Worm (Caenorhabditis elegans) whole organism, L3 larva: ENCODE results near the gene ocr-2.

Experiments
- ZK546.5 ChIP-seq: sonication (generic microtip); optimal IDR thresholded peaks from 2 replicates; lab custom pipeline; 2017; ENCODE audit warnings: missing biosample characterization, missing genetic modification characterization
- aly-2 ChIP-seq: fragments of 150-350 bp; optimal IDR thresholded peaks from 2 replicates; lab custom pipeline; 2014; ENCODE audit warnings: missing biosample characterization, missing genetic modification characterization
- ceh-16 ChIP-seq: sonication (generic microtip); optimal IDR thresholded peaks from 2 replicates; lab custom pipeline; 2017; ENCODE audit warnings: missing biosample characterization, missing genetic modification characterization
- ceh-28 ChIP-seq: fragments of 150-350 bp; optimal IDR thresholded peaks from 2 replicates; lab custom pipeline; 2014; ENCODE audit warnings: missing biosample characterization, missing genetic modification reagents, missing genetic modification characterization
- ceh-82 ChIP-seq: fragments of 150-350 bp; optimal IDR thresholded peaks from 2 replicates; lab custom pipeline; 2014; ENCODE audit warnings: missing biosample characterization, missing genetic modification characterization
- ceh-9 ChIP-seq: sonication (generic microtip); optimal IDR thresholded peaks from 2 replicates; lab custom pipeline; 2018; ENCODE audit warnings: missing biosample characterization, missing genetic modification characterization
- daf-12 ChIP-seq: fragments of 150-350 bp; optimal IDR thresholded peaks from 2 replicates; lab custom pipeline; 2014; ENCODE audit warnings: missing biosample characterization, missing genetic modification reagents, missing genetic modification characterization
- elt-1 ChIP-seq: fragments of 150-350 bp; optimal IDR thresholded peaks from 2 replicates; lab custom pipeline; 2014; ENCODE audit warnings: missing biosample characterization, missing genetic modification characterization
- elt-2 ChIP-seq: sonication (generic microtip); optimal IDR thresholded peaks from 2 replicates; lab custom pipeline; 2016; ENCODE audit warnings: missing genetic modification reagents, mild to moderate bottlenecking, missing genetic modification characterization, missing compliant biosample characterization
- elt-3 ChIP-seq, 3 experiments: fragments of 150-350 bp in 1 of 3; sonication (generic microtip) in 2 of 3; optimal IDR thresholded peaks; 2 replicates in 2 of 3; 4 replicates in 1 of 3; lab custom pipeline; 2014 to 2017; ENCODE audit warnings: missing biosample characterization in 3 of 3, missing genetic modification characterization in 3 of 3
- eor-1 ChIP-seq, 2 experiments: fragments of 150-350 bp; optimal IDR thresholded peaks; 2 replicates each; lab custom pipeline; 2014 to 2018; ENCODE audit warnings: missing biosample characterization in 2 of 2, missing genetic modification characterization in 2 of 2
- fkh-2 ChIP-seq: fragments of 150-350 bp; optimal IDR thresholded peaks from 2 replicates; lab custom pipeline; 2014; ENCODE audit warnings: missing biosample characterization, missing genetic modification reagents, missing genetic modification characterization
- hmg-11 ChIP-seq: sonication (generic microtip); optimal IDR thresholded peaks from 2 replicates; lab custom pipeline; 2016; ENCODE audit warnings: missing genetic modification characterization, missing compliant biosample characterization
- jun-1 ChIP-seq: fragments of 150-350 bp; optimal IDR thresholded peaks from 2 replicates; lab custom pipeline; 2014; ENCODE audit warnings: missing biosample characterization, missing genetic modification reagents, missing genetic modification characterization
- lin-15B ChIP-seq: fragments of 150-350 bp; optimal IDR thresholded peaks from 2 replicates; lab custom pipeline; 2014; ENCODE audit warnings: missing biosample characterization, missing genetic modification characterization
- lin-39 ChIP-seq: fragments of 150-350 bp; optimal IDR thresholded peaks from 2 replicates; lab custom pipeline; 2018; ENCODE audit warnings: missing biosample characterization, missing genetic modification reagents, missing genetic modification characterization
- mdl-1 ChIP-seq: fragments of 150-350 bp; optimal IDR thresholded peaks from 2 replicates; lab custom pipeline; 2014; ENCODE audit warnings: missing biosample characterization, missing genetic modification characterization
- nhr-11 ChIP-seq: fragments of 150-350 bp; optimal IDR thresholded peaks from 2 replicates; lab custom pipeline; 2014; ENCODE audit warnings: missing biosample characterization, missing genetic modification characterization
- nhr-12 ChIP-seq: fragments of 150-350 bp; optimal IDR thresholded peaks from 2 replicates; lab custom pipeline; 2014; ENCODE audit warnings: missing biosample characterization, missing genetic modification characterization
- nhr-23 ChIP-seq: fragments of 150-350 bp; optimal IDR thresholded peaks from 2 replicates; lab custom pipeline; 2014; ENCODE audit warnings: missing biosample characterization, missing genetic modification reagents, missing genetic modification characterization
- nhr-25 ChIP-seq: sonication (generic microtip); optimal IDR thresholded peaks from 2 replicates; lab custom pipeline; 2017; ENCODE audit warnings: missing biosample characterization, missing genetic modification characterization
- nhr-43 ChIP-seq: sonication (generic microtip); optimal IDR thresholded peaks from 2 replicates; lab custom pipeline; 2016; ENCODE audit warnings: mild to moderate bottlenecking, missing genetic modification characterization, missing compliant biosample characterization; ENCODE audit not compliant: poor library complexity, severe bottlenecking
- nhr-77 ChIP-seq: fragments of 150-350 bp; optimal IDR thresholded peaks from 2 replicates; lab custom pipeline; 2014; ENCODE audit warnings: missing biosample characterization, missing genetic modification characterization
- pha-4 ChIP-seq: fragments of 150-350 bp; optimal IDR thresholded peaks from 2 replicates; lab custom pipeline; 2014; ENCODE audit warnings: missing biosample characterization, missing genetic modification reagents, missing genetic modification characterization
- pqm-1 ChIP-seq: fragments of 150-350 bp; optimal IDR thresholded peaks from 2 replicates; lab custom pipeline; 2017; ENCODE audit warnings: missing biosample characterization, missing genetic modification characterization, inconsistent platforms
- sea-2 ChIP-seq: fragments of 150-350 bp; sonication (generic microtip); optimal IDR thresholded peaks from 4 replicates; lab custom pipeline; 2014; ENCODE audit warnings: missing biosample characterization, missing genetic modification reagents, missing genetic modification characterization
- skn-1 ChIP-seq: fragments of 150-350 bp; optimal IDR thresholded peaks from 2 replicates; lab custom pipeline; 2014; ENCODE audit warnings: missing biosample characterization, missing genetic modification characterization
- tbx-2 ChIP-seq: sonication (generic microtip); optimal IDR thresholded peaks from 2 replicates; lab custom pipeline; 2016; ENCODE audit warnings: mild to moderate bottlenecking, missing genetic modification characterization, missing compliant biosample characterization
- unc-62 ChIP-seq: fragments of 150-350 bp; sonication (generic microtip); optimal IDR thresholded peaks from 4 replicates; lab custom pipeline; 2014; ENCODE audit warnings: missing biosample characterization, missing genetic modification reagents, missing genetic modification characterization
- zag-1 ChIP-seq: fragments of 150-350 bp; optimal IDR thresholded peaks from 2 replicates; lab custom pipeline; 2014; ENCODE audit warnings: missing biosample characterization, missing genetic modification characterization
- ztf-11 ChIP-seq: fragments of 150-350 bp; optimal IDR thresholded peaks from 2 replicates; lab custom pipeline; 2014; ENCODE audit warnings: missing biosample characterization, missing genetic modification characterization

Gene ocr-2

DNA sequence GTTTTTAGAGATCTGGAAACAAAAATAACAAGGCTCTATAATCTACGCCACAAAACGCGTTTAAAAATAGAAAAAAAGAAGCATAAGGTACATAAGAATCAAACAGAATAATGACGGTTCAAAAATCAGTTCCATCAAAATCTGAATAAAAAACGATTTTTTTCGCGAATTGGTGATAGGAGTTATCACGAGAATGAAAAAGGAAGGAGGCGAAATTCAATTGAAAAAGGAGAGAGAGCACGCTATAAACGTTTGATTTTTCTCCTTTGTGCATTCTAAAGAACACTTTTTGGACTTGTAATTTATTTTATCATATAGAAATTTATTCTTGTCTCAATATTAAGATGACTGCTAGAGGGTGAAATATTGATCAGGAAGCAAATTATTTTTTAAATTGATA lies 31.5 kb upstream of the ocr-2 start:
- TF ChIP-seq jun-1 (tag; lab: Kevin White, UChicago) (peak; percentile 8), lin-15B (tag; lab: Kevin White, UChicago) (no peak), elt-2 (tag; lab: Kevin White, UChicago) (peak; percentile 82), pqm-1 (tag; lab: Kevin White, UChicago) (peak; percentile 71), ceh-82 (tag; lab: Kevin White, UChicago) (no peak)
- TF ChIP-seq, all 47 proteins: peak for 3

DNA sequence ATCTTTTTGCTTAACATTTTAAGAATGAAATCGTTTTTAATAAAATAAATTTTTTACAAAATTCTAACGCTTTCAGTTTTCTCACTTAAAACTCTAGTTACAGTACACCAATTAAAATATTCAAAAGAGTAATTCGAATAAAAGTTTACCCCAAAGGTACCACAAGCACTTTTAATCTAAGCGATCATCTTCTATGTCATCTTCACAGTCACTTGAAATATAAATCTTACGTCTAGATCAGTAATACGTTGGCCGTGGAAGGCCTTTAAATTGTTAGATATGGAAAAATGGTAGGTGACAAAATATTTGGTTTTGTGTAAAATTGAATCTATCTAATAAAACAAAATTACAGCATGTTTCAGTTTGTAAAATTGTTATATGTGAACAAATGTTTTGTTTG lies 27.5 kb upstream of the ocr-2 start:
- TF ChIP-seq nhr-11 (tag; lab: Kevin White, UChicago) (no peak), elt-1 (tag; lab: Kevin White, UChicago) (peak; percentile 94), nhr-23 (peak; percentile 34)

DNA sequence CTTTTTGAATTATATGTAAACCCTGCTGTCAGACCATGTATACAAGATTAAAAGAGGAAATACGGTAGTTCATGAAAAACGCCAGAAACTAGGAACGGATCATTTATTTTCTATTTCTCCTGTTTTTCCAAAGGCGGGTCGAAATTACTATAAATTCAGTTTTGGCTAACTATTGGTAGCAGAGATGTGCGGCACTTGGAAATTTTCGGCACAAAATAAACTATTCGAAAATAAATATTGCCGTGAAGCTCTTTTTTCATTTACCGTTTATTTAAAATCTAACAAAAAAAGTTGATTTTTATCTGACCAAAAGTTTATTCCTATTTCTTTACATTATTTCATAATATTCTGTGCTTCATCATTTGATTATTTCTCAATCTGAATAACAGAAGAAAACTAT lies 24.2 kb upstream of the ocr-2 start, which contains the start of gene T09A12.1:
T09A12.1 (plus strand) TSS at position 301 of the 400 bp plus-strand sequence.
- TF ChIP-seq nhr-12 (tag; lab: Kevin White, UChicago) (no peak), elt-2 (tag; lab: Kevin White, UChicago) (no peak)

DNA sequence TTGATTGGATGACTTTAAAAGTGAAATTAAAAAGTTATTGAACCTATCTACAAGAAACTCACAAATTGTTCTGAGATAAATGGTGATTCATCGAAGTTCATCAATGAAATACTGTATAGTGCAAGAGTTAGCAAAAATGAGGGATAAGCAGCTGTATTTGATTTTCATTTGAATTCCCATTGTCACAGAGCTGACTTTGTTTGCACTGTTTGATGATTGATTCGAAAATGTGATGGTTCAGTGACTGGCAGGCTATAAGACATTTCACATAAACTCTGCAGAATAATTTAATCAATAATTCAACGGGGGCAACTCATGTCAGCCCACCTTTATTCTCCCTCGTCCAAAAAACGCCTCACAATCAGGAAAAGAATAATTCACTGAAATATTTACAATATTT lies 23.7 kb upstream of the ocr-2 start, which contains the start of gene T09A12.8:
T09A12.8 (minus strand) TSS at position 101 of the 400 bp plus-strand sequence.
- no peak for TF ChIP-seq skn-1 (tag; lab: Kevin White, UChicago)
- no peak for TF ChIP-seq nhr-23
- no peak for TF ChIP-seq aly-2 (tag; lab: Kevin White, UChicago)
- TF ChIP-seq zag-1 (tag; lab: Kevin White, UChicago): no peak
- TF ChIP-seq ceh-9 (tag; lab: Kevin White, UChicago): no peak
- no peak for TF ChIP-seq nhr-25
- no peak for TF ChIP-seq hmg-11 (tag; lab: Kevin White, UChicago)
- no peak for TF ChIP-seq pqm-1 (tag; lab: Kevin White, UChicago)
- TF ChIP-seq unc-62: no peak
- no peak for TF ChIP-seq ceh-16 (tag; lab: Kevin White, UChicago)
- no peak for TF ChIP-seq ztf-11 (tag; lab: Kevin White, UChicago)
- TF ChIP-seq ceh-28: no peak
- no peak for TF ChIP-seq jun-1 (tag; lab: Kevin White, UChicago)

DNA sequence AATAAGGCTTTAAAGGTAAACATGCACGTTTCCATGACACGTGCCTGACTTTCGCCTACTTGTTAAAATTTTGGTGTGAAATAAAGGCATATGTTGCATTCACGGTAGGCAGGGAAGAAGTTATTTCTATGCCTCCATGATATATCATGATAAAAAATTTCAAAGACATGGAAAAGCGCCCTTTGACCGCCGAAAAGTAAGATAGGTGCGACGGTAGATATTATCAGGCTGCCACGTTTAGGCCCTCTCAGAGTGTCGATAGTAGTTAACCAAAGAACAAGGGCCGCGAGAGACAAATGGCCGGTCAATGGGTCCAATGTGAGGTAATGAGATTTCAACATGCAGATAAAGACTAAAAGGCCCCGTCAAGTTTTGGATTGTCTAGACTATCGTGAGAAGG lies 23.3 kb upstream of the ocr-2 start:
- TF ChIP-seq sea-2 (GFP tag; lab: Kevin White, UChicago) (no peak), lin-39 (tag; lab: Kevin White, UChicago) (no peak), lin-15B (tag; lab: Kevin White, UChicago) (no peak), elt-1 (tag; lab: Kevin White, UChicago) (peak; percentile 80), nhr-23 (peak; percentile 50), ceh-82 (tag; lab: Kevin White, UChicago) (no peak)

DNA sequence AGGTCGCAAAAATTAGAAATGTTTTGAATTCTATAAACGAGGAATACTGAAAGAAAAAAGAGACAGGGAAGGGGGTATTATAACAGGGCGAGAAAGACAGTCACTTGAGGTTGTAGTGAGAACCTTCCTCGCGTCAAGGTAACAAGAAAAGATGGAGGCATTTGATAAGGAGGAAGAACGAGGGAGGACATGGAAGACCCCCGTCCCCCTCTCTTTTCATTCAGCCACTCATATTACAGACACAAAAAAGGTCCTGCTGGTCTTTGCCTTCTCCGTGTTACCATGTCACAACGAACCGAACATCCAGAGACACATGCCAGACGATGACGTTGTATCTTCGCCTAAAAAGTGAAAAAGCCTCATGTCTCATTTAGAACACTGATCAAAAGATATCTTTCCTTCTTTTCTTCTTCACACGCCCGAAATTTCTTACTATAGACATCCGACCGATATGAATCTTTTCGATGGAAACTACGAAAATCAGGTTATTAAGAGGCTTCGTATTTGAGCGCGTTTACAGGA lies 21.5 kb upstream of the ocr-2 start:
- TF ChIP-seq tbx-2: no peak
- TF ChIP-seq elt-3 (tag; optimal IDR thresholded peaks at IDR 0.05; lab: Kevin White, UChicago): peak in 1 of 3 experiments; percentile 3
- peak; percentile 36 for TF ChIP-seq elt-1 (tag; lab: Kevin White, UChicago)
- peak; percentile 17 for TF ChIP-seq nhr-23
- peak; percentile 38 for TF ChIP-seq nhr-25
- no peak for TF ChIP-seq pha-4 (tag; lab: Kevin White, UChicago)
- TF ChIP-seq nhr-43 (tag; lab: Kevin White, UChicago): peak; percentile 8

DNA sequence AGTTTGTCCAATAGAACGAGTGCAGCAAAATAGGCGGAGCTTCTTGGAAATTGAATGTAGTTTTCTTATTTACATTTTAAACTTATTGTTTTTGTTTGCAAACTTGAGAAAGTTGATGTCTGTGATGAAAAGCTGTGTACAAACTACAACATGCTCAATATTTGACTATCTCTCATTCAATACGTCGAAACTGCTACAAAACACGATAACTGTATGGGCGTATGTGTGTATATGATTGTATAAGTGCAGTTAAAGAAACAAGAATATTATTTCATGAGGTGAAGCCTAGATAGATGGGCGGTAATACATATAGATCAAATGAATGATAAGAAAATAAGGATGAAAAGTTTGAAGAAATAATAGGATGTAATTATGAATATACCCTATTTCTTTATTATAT lies 19.7 kb upstream of the ocr-2 start:
- TF ChIP-seq elt-2 (tag; lab: Kevin White, UChicago) (peak; percentile 22), ztf-11 (tag; lab: Kevin White, UChicago) (no peak), fkh-2 (tag; lab: Kevin White, UChicago) (no peak), pha-4 (tag; lab: Kevin White, UChicago) (peak; percentile 77)

DNA sequence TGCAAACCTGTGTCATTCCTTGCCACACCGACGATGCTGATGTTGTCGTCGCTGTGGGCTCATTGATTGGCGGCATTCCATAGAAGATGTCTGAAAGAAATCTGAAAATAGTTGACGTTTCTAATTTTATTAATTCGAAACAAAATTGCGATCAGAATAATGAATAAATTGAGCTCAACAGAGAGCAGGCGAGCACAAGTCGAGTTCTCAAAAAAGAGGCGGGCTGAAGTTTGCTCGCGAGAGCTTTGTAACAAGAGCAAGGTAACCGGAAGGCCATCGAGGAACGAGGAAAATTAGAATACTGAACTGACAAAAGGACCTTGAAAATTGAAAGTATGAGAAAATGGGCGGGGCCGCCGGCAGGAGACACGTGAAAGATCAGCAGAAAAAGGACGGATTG lies 16.6 kb upstream of the ocr-2 start, which contains the start of gene nhr-66:
nhr-66 (minus strand) TSS at position 101 of the 400 bp plus-strand sequence.
- TF ChIP-seq eor-1 (tag; optimal IDR thresholded peaks at IDR 0.05; lab: Kevin White, UChicago): no peak
- no peak for TF ChIP-seq nhr-77 (tag; lab: Kevin White, UChicago)
- no peak for TF ChIP-seq nhr-25
- TF ChIP-seq daf-12 (tag; lab: Kevin White, UChicago): no peak
- TF ChIP-seq ZK546.5 (tag; lab: Kevin White, UChicago): no peak
- TF ChIP-seq lin-39 (tag; lab: Kevin White, UChicago): no peak
- no peak for TF ChIP-seq pha-4 (tag; lab: Kevin White, UChicago)
- no peak for TF ChIP-seq mdl-1
